Fruit fly (Drosophila melanogaster): ENCODE measurements around the gene crn.

crn gene

DNA sequence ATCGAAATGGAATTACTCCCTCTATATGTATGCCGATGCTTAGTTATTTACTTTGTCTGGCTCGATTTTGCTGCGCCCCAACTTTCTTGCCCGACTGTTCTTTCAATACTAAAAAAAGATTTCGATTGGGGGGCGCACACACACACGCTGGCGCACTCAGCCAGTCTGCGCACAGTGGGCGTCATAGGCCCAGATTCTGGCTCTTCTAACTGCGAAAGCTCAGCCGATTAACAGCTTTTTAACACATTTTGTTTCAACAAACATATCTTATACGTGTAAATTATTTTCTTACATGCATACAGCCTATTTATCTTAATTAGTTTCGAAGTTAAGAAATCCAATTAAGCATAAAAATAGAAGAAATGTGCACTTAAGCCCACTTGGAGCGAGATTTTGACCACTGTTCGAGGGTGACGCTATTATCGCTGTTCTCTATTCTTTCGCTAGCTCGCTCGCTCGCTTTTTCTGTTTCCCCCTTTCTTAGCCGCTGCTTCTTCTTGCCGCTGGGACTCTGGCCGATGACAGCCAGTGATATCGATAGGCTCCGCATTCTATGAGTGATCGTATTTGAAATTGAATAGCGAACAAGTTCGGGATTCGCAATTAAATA lies 27.5 kb downstream of the crn start, which contains the start of gene Vinc (continued):
- peak; percentile 79 for TF ChIP-seq crc (GFP tag; optimal IDR thresholded peaks at IDR 0.05)
- TF ChIP-seq Elba2 (GFP tag; optimal IDR thresholded peaks at IDR 0.05): no peak
- TF ChIP-seq br (optimal IDR thresholded peaks at IDR 0.05): no peak
- peak; percentile 86 for TF ChIP-seq slou (GFP tag; optimal IDR thresholded peaks at IDR 0.05)
- peak; percentile 83 for TF ChIP-seq shn (GFP tag; optimal IDR thresholded peaks at IDR 0.05)
- TF ChIP-seq CG6854 (GFP tag; optimal IDR thresholded peaks at IDR 0.05): peak; percentile 92
- no peak for TF ChIP-seq run (tag; optimal IDR thresholded peaks at IDR 0.05)
- peak; percentile 85 for TF ChIP-seq Blimp-1 (GFP tag; optimal IDR thresholded peaks at IDR 0.05)
- peak; percentile 81 for TF ChIP-seq Aef1 (GFP tag; IDR thresholded peaks at IDR 0.05)
- TF ChIP-seq Oli (tag; optimal IDR thresholded peaks at IDR 0.05): peak; percentile 81
- no peak for TF ChIP-seq aop (GFP tag; IDR thresholded peaks at IDR 0.05)
- TF ChIP-seq corto (GFP tag; optimal IDR thresholded peaks at IDR 0.05): no peak
- TF ChIP-seq CG10565 (GFP tag; optimal IDR thresholded peaks at IDR 0.05): no peak
- peak; percentile 45 for TF ChIP-seq schlank (tag; optimal IDR thresholded peaks at IDR 0.05)
- TF ChIP-seq CG33557 (GFP tag; optimal IDR thresholded peaks at IDR 0.05): peak; percentile 39
- peak; percentile 96 for TF ChIP-seq CG12155 (GFP tag; optimal IDR thresholded peaks at IDR 0.05)
- peak; percentile 41 for TF ChIP-seq CG3995 (GFP tag; optimal IDR thresholded peaks at IDR 0.05)
- peak; percentile 13 for TF ChIP-seq stwl (tag; optimal IDR thresholded peaks at IDR 0.05)
- TF ChIP-seq CG10209 (GFP tag; optimal IDR thresholded peaks at IDR 0.05): peak; percentile 89
- peak; percentile 87 for TF ChIP-seq CG11456 (GFP tag; IDR thresholded peaks at IDR 0.05)
- TF ChIP-seq Hmx (GFP tag; optimal IDR thresholded peaks at IDR 0.05): peak; percentile 76
- peak; percentile 90 for TF ChIP-seq ind (GFP tag; optimal IDR thresholded peaks at IDR 0.05)
- TF ChIP-seq PHDP (tag; optimal IDR thresholded peaks at IDR 0.05): no peak
- peak; percentile 15 for TF ChIP-seq Lhr (GFP tag; optimal IDR thresholded peaks at IDR 0.05)
- TF ChIP-seq CG13624 (GFP tag; optimal IDR thresholded peaks at IDR 0.05): peak; percentile 91
- TF ChIP-seq lov (optimal IDR thresholded peaks at IDR 0.05): no peak
- TF ChIP-seq lov (GFP tag; IDR thresholded peaks at IDR 0.05): peak; percentile 67; the same call in 1 of the 3 replicates
- no peak for TF ChIP-seq CG1832 (GFP tag; optimal IDR thresholded peaks at IDR 0.05)
- peak; percentile 70 for TF ChIP-seq CG4404 (GFP tag; IDR thresholded peaks at IDR 0.05)
- TF ChIP-seq tup (GFP tag; optimal IDR thresholded peaks at IDR 0.05): peak; percentile 83
- peak; percentile 55; the same call in 1 of the 2 replicates for TF ChIP-seq tna (GFP tag; IDR thresholded peaks at IDR 0.05; ENCODE audit: partially characterized antibody)
- no peak for TF ChIP-seq CG15479 (GFP tag; optimal IDR thresholded peaks at IDR 0.05)
- TF ChIP-seq gce (GFP tag; IDR thresholded peaks at IDR 0.05): peak; percentile 57; the same call in 1 of the 3 replicates
- no peak for TF ChIP-seq HLHmδ (GFP tag; optimal IDR thresholded peaks at IDR 0.05)
- peak; percentile 48 for TF ChIP-seq salm (tag; optimal IDR thresholded peaks at IDR 0.05)
- TF ChIP-seq danr (GFP tag; IDR thresholded peaks at IDR 0.05): peak; percentile 76
- TF ChIP-seq crp (GFP tag; optimal IDR thresholded peaks at IDR 0.05): peak in 1 of 2 experiments; percentile 1
- TF ChIP-seq CG16815 (GFP tag; optimal IDR thresholded peaks at IDR 0.05): peak; percentile 65
- TF ChIP-seq CG15601 (tag; optimal IDR thresholded peaks at IDR 0.05): peak; percentile 54
- peak; percentile 78 for TF ChIP-seq CG18476 (GFP tag; optimal IDR thresholded peaks at IDR 0.05)
- peak; percentile 53; the same call in 1 of the 3 replicates for TF ChIP-seq CG6791 (GFP tag; IDR thresholded peaks at IDR 0.05; ENCODE audit: partially characterized antibody)
- TF ChIP-seq Usf (GFP tag; optimal IDR thresholded peaks at IDR 0.05): peak; percentile 36
- peak; percentile 96 for TF ChIP-seq CG10543 (GFP tag; optimal IDR thresholded peaks at IDR 0.05)
- TF ChIP-seq Doc2 (GFP tag; IDR thresholded peaks at IDR 0.05): no peak
- TF ChIP-seq crol (GFP tag; IDR thresholded peaks at IDR 0.05): peak; percentile 12; the same call in 1 of the 2 replicates
- peak; percentile 94 for TF ChIP-seq CG17361 (GFP tag; IDR thresholded peaks at IDR 0.05)
- TF ChIP-seq sd (tag; optimal IDR thresholded peaks at IDR 0.05): peak; percentile 40
- no peak for TF ChIP-seq dimm (GFP tag; IDR thresholded peaks at IDR 0.05)
- TF ChIP-seq cas (GFP tag; IDR thresholded peaks at IDR 0.05): peak; percentile 68; the same call in 1 of the 2 replicates
- TF ChIP-seq ara (GFP tag; IDR thresholded peaks at IDR 0.05): no peak
